ENCODE assay signal across 2 fruit fly cellular contexts in genomic region chr3R:13366561-13367518, dm6.
TF ChIP-seq lines count a peak whose summit lies in the region.

TSS of gene Elp6 (minus strand) at chr3R:13366910.

TF ChIP-seq in whole organism, embryonic, 481 proteins besides CTCF, POLR2A, EP300 and RAD21 (continued from another document and continues in another):
- peak; percentile 37; the same call in 1 of the 3 replicates for TF ChIP-seq CG11695 (GFP tag; IDR thresholded peaks at IDR 0.05; lab: Robert Waterston, UW)
- TF ChIP-seq CG9932 (GFP tag; IDR thresholded peaks at IDR 0.05; lab: Robert Waterston, UW): peak; percentile 70
- peak; percentile 69 for TF ChIP-seq lilli (GFP tag; optimal IDR thresholded peaks at IDR 0.05; lab: Kevin White, UChicago)
- TF ChIP-seq Nf-YB (GFP tag; optimal IDR thresholded peaks at IDR 0.05; lab: Kevin White, UChicago): peak; percentile 0
- TF ChIP-seq btn (GFP tag; optimal IDR thresholded peaks at IDR 0.05; lab: Kevin White, UChicago): peak; percentile 16
- TF ChIP-seq sug (tag; optimal IDR thresholded peaks at IDR 0.05; lab: Kevin White, UChicago): peak; percentile 41
- TF ChIP-seq CG4854 (GFP tag; optimal IDR thresholded peaks at IDR 0.05; lab: Kevin White, UChicago): no peak
- peak; percentile 36 for TF ChIP-seq CG8388 (GFP tag; optimal IDR thresholded peaks at IDR 0.05; lab: Kevin White, UChicago)
- TF ChIP-seq sr (GFP tag; IDR thresholded peaks at IDR 0.05; lab: Robert Waterston, UW): no peak
- peak; percentile 69 for TF ChIP-seq pho (GFP tag; optimal IDR thresholded peaks at IDR 0.05; lab: Kevin White, UChicago)
- peak; percentile 45 for TF ChIP-seq tin (GFP tag; optimal IDR thresholded peaks at IDR 0.05; lab: Kevin White, UChicago)
- TF ChIP-seq ab (GFP tag; optimal IDR thresholded peaks at IDR 0.05; lab: Kevin White, UChicago): no peak
- TF ChIP-seq Dbx (GFP tag; IDR thresholded peaks at IDR 0.05; lab: Robert Waterston, UW): peak; percentile 53; the same call in 2 of the 3 replicates
- TF ChIP-seq disco-r (GFP tag; optimal IDR thresholded peaks at IDR 0.05; lab: Kevin White, UChicago): peak; percentile 51
- TF ChIP-seq chif (GFP tag; optimal IDR thresholded peaks at IDR 0.05; lab: Kevin White, UChicago): peak; percentile 35 to 46
- TF ChIP-seq Dfd (GFP tag; optimal IDR thresholded peaks at IDR 0.05; lab: Kevin White, UChicago): no peak
- TF ChIP-seq CG9817 (tag; optimal IDR thresholded peaks at IDR 0.05; lab: Kevin White, UChicago): peak; percentile 59
- TF ChIP-seq klu (GFP tag; IDR thresholded peaks at IDR 0.05; lab: Robert Waterston, UW): peak; percentile 47; the same call in 1 of the 2 replicates
- TF ChIP-seq pnt (GFP tag; optimal IDR thresholded peaks at IDR 0.05; lab: Kevin White, UChicago): peak; percentile 9
- TF ChIP-seq lbe (GFP tag; optimal IDR thresholded peaks at IDR 0.05; lab: Kevin White, UChicago): peak; percentile 26
- TF ChIP-seq CrebB (tag; optimal IDR thresholded peaks at IDR 0.05; lab: Kevin White, UChicago): no peak
- TF ChIP-seq CG7786 (GFP tag; optimal IDR thresholded peaks at IDR 0.05; lab: Kevin White, UChicago): peak; percentile 35
- TF ChIP-seq CG11504 (tag; optimal IDR thresholded peaks at IDR 0.05; lab: Kevin White, UChicago): peak; percentile 82
- peak; percentile 69 for TF ChIP-seq Sox102F (GFP tag; optimal IDR thresholded peaks at IDR 0.05; lab: Kevin White, UChicago)
- TF ChIP-seq tgo (GFP tag; IDR thresholded peaks at IDR 0.05; lab: Robert Waterston, UW): peak; percentile 65
- peak; percentile 46 for TF ChIP-seq ssp (GFP tag; IDR thresholded peaks at IDR 0.05; lab: Robert Waterston, UW)
- peak; percentile 28 for TF ChIP-seq jumu (GFP tag; optimal IDR thresholded peaks at IDR 0.05; lab: Kevin White, UChicago)
- TF ChIP-seq yki (optimal IDR thresholded peaks at IDR 0.05; lab: Kevin White, UChicago): no peak
- TF ChIP-seq Xrp1 (GFP tag; IDR thresholded peaks at IDR 0.05; lab: Robert Waterston, UW): peak; percentile 51; the same call in 1 of the 2 replicates
- TF ChIP-seq HmgZ (tag; optimal IDR thresholded peaks at IDR 0.05; lab: Kevin White, UChicago): no peak
- TF ChIP-seq CG11085 (GFP tag; IDR thresholded peaks at IDR 0.05; lab: Robert Waterston, UW): peak; percentile 48; the same call in 1 of the 2 replicates
- TF ChIP-seq CG2712 (tag; optimal IDR thresholded peaks at IDR 0.05; lab: Kevin White, UChicago): peak; percentile 47
- peak; percentile 29 for TF ChIP-seq CG10274 (GFP tag; optimal IDR thresholded peaks at IDR 0.05; lab: Kevin White, UChicago)
- peak; percentile 19 for TF ChIP-seq CG2116 (GFP tag; optimal IDR thresholded peaks at IDR 0.05; lab: Kevin White, UChicago)
- TF ChIP-seq Antp (GFP tag; optimal IDR thresholded peaks at IDR 0.05; lab: Kevin White, UChicago): peak; percentile 61
- peak; percentile 53 for TF ChIP-seq CG6854 (GFP tag; optimal IDR thresholded peaks at IDR 0.05; lab: Kevin White, UChicago)
- TF ChIP-seq Bteb2 (GFP tag; optimal IDR thresholded peaks at IDR 0.05; lab: Kevin White, UChicago): peak; percentile 62
- peak; percentile 61 for TF ChIP-seq CG34422 (GFP tag; IDR thresholded peaks at IDR 0.05; lab: Robert Waterston, UW)
- peak; percentile 67; the same call in 1 of the 2 replicates for TF ChIP-seq Awh (GFP tag; IDR thresholded peaks at IDR 0.05; lab: Robert Waterston, UW)
- TF ChIP-seq grn (GFP tag; optimal IDR thresholded peaks at IDR 0.05; lab: Kevin White, UChicago): no peak
- peak; percentile 81 for TF ChIP-seq gem (tag; optimal IDR thresholded peaks at IDR 0.05; lab: Kevin White, UChicago)
- TF ChIP-seq CG4617 (GFP tag; optimal IDR thresholded peaks at IDR 0.05; lab: Kevin White, UChicago; ENCODE audit: borderline replicate concordance): no peak
- no peak for TF ChIP-seq BEAF-32 (GFP tag; optimal IDR thresholded peaks at IDR 0.05; lab: Kevin White, UChicago)
- peak; percentile 50; the same call in 1 of the 2 replicates for TF ChIP-seq Atf6 (GFP tag; IDR thresholded peaks at IDR 0.05; lab: Robert Waterston, UW)
- TF ChIP-seq CG9727 (GFP tag; optimal IDR thresholded peaks at IDR 0.05; lab: Kevin White, UChicago): peak; percentile 83
- TF ChIP-seq CG1792 (GFP tag; optimal IDR thresholded peaks at IDR 0.05; lab: Kevin White, UChicago): peak; percentile 60
- peak; percentile 52; the same call in 1 of the 2 replicates for TF ChIP-seq CG1024 (GFP tag; IDR thresholded peaks at IDR 0.05; lab: Robert Waterston, UW)
- TF ChIP-seq CG7556 (GFP tag; optimal IDR thresholded peaks at IDR 0.05; lab: Kevin White, UChicago): peak; percentile 89
- TF ChIP-seq nmo (GFP tag; optimal IDR thresholded peaks at IDR 0.05; lab: Kevin White, UChicago): peak; percentile 62
- no peak for TF ChIP-seq Spps (tag; optimal IDR thresholded peaks at IDR 0.05; lab: Kevin White, UChicago)
- TF ChIP-seq CG4404 (GFP tag; IDR thresholded peaks at IDR 0.05; lab: Robert Waterston, UW): no peak
- TF ChIP-seq CG32772 (GFP tag; IDR thresholded peaks at IDR 0.05; lab: Robert Waterston, UW): no peak
- peak; percentile 47 for TF ChIP-seq CG10543 (GFP tag; optimal IDR thresholded peaks at IDR 0.05; lab: Kevin White, UChicago)
- peak; percentile 76 for TF ChIP-seq dysf (GFP tag; IDR thresholded peaks at IDR 0.05; lab: Robert Waterston, UW)
- no peak for TF ChIP-seq rib (GFP tag; IDR thresholded peaks at IDR 0.05; lab: Robert Waterston, UW)
- 0 out of 2 replicates have a peak, but pooled peaks have one; percentile 6 for TF ChIP-seq Dip2 (GFP tag; IDR thresholded peaks at IDR 0.05; lab: Robert Waterston, UW)
- TF ChIP-seq Blimp-1 (GFP tag; optimal IDR thresholded peaks at IDR 0.05; lab: Kevin White, UChicago): peak; percentile 48
- TF ChIP-seq ind (GFP tag; optimal IDR thresholded peaks at IDR 0.05; lab: Kevin White, UChicago): peak; percentile 68
- TF ChIP-seq so (GFP tag; IDR thresholded peaks at IDR 0.05; lab: Robert Waterston, UW): peak; percentile 36; the same call in 1 of the 3 replicates
- TF ChIP-seq CG5245 (GFP tag; optimal IDR thresholded peaks at IDR 0.05; lab: Kevin White, UChicago): peak; percentile 27
- TF ChIP-seq CG8290 (GFP tag; optimal IDR thresholded peaks at IDR 0.05; lab: Kevin White, UChicago): no peak
- TF ChIP-seq CG8290 (tag; optimal IDR thresholded peaks at IDR 0.05; lab: Kevin White, UChicago): peak in 1 of 2 experiments; percentile 62
- peak; percentile 14 for TF ChIP-seq CG6813 (GFP tag; optimal IDR thresholded peaks at IDR 0.05; lab: Kevin White, UChicago)
- TF ChIP-seq fd3F (GFP tag; optimal IDR thresholded peaks at IDR 0.05; lab: Kevin White, UChicago): peak; percentile 34
- TF ChIP-seq CG13424 (tag; optimal IDR thresholded peaks at IDR 0.05; lab: Kevin White, UChicago): peak; percentile 67

TF ChIP-seq in whole organism, prepupa, 60 proteins besides CTCF, POLR2A, EP300 and RAD21 (continued from another document):
- TF ChIP-seq Eip75B (GFP tag; optimal IDR thresholded peaks at IDR 0.05; lab: Kevin White, UChicago) (peak; percentile 90), Hr4 (GFP tag; optimal IDR thresholded peaks at IDR 0.05; lab: Kevin White, UChicago) (peak; percentile 89), CG31627 (GFP tag; optimal IDR thresholded peaks at IDR 0.05; lab: Kevin White, UChicago) (peak; percentile 90), Sox15 (GFP tag; optimal IDR thresholded peaks at IDR 0.05; lab: Kevin White, UChicago) (peak; percentile 86), Ets21C (GFP tag; optimal IDR thresholded peaks at IDR 0.05; lab: Kevin White, UChicago) (peak; percentile 78), CG8319 (GFP tag; optimal IDR thresholded peaks at IDR 0.05; lab: Kevin White, UChicago) (peak; percentile 78), Blimp-1 (GFP tag; optimal IDR thresholded peaks at IDR 0.05; lab: Kevin White, UChicago) (peak; percentile 60)
